Worm (Caenorhabditis elegans): Measurements from ENCODE around the gene F52E1.14.
A peak's percentile ranks its signal among the peaks of the same experiment; 100 is the strongest.

The F52E1.14 gene

DNA sequence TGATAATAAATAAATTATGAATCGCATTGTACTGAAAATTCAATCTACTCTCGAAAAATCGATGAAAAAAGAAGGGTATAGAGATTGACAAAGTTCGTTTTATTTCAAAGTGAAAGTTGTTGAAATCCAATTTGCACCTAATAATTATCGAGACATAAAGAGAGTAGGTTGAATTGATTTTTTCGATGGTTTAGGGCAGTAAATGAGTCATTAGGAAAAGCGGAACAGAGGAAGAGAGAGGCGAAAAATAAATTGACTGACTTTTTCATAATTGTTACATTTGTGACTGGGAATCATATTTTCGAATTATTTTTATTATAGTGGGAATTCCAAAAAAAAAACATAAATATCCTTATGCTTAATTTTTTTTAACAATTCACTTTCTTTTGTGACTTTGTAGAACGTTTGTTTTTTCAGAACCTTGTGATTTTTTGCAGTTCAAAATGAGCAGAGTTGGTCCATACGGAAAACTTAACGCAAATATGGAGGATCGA is 10.7 kb downstream of the F52E1.14 start, which contains the start of the genes pho-6 and F52E1.3:
Gene pho-6, minus strand, starts transcription at position 101 of the 494 bp plus-strand sequence.
Gene F52E1.3, plus strand, starts transcription at position 444 of the 494 bp plus-strand sequence.
- TF ChIP-seq nhr-85 (tag) (no peak), ceh-8 (GFP tag; optimal IDR thresholded peaks at IDR 0.05) (no peak), aly-2 (tag; optimal IDR thresholded peaks at IDR 0.05) (no peak), egl-27 (tag; optimal IDR thresholded peaks at IDR 0.05) (no peak), unc-98 (GFP tag; IDR thresholded peaks at IDR 0.05) (no peak), xbp-1 (tag; optimal IDR thresholded peaks at IDR 0.05) (no peak), nhr-47 (tag; optimal IDR thresholded peaks at IDR 0.05) (no peak), efl-1 (optimal IDR thresholded peaks at IDR 0.05) (no peak), efl-1 (GFP tag; optimal IDR thresholded peaks at IDR 0.05 in 1 of 2) (no peak), ceh-82 (tag; optimal IDR thresholded peaks at IDR 0.05) (no peak), vab-15 (tag; optimal IDR thresholded peaks at IDR 0.05) (no peak), C16A3.4 (tag; optimal IDR thresholded peaks at IDR 0.05) (no peak), nhr-11 (tag; optimal IDR thresholded peaks at IDR 0.05) (no peak), nhr-77 (tag; optimal IDR thresholded peaks at IDR 0.05) (no peak), ztf-4 (tag; optimal IDR thresholded peaks at IDR 0.05) (no peak), ztf-11 (tag; optimal IDR thresholded peaks at IDR 0.05) (no peak), snpc-4 (tag; optimal IDR thresholded peaks at IDR 0.05) (no peak), F16B12.6 (tag; optimal IDR thresholded peaks at IDR 0.05) (no peak), swsn-7 (tag; optimal IDR thresholded peaks at IDR 0.05) (no peak), grh-1 (GFP tag; IDR thresholded peaks at IDR 0.05) (no peak), unc-62 (GFP tag; optimal IDR thresholded peaks at IDR 0.05) (no peak)

DNA sequence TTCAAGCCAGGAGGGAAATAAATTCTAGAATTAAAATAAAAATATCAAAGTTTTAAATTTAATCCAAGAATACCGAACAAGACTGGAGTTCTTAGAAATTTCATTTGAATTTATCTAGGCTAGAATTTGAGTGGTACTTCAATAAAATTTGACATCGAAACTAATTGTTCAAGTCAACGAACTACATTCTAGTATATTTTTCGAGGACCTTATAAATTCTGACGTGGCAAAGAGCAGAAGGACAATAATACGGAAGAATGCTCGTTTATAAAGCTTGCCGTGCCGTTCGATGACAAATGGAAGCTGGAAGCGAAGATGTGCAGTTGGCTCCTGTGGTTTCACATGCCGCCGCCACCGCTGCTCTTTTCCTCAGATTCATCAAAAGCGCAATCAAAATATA is 17.1 kb downstream of the F52E1.14 start:
- TF ChIP-seq ceh-8 (GFP tag; optimal IDR thresholded peaks at IDR 0.05), result no peak
- TF ChIP-seq zip-4 (GFP tag; optimal IDR thresholded peaks at IDR 0.05), result no peak
- no peak for TF ChIP-seq F16B12.6 (tag; optimal IDR thresholded peaks at IDR 0.05)
- no peak for TF ChIP-seq mab-9 (GFP tag; IDR thresholded peaks at IDR 0.05)
- TF ChIP-seq isw-1 (GFP tag; IDR thresholded peaks at IDR 0.05), result no peak
- no peak for TF ChIP-seq lin-15B (tag; optimal IDR thresholded peaks at IDR 0.05)
- TF ChIP-seq lir-3 (tag; optimal IDR thresholded peaks at IDR 0.05; ENCODE audit: poor library complexity), result no peak
- no peak for TF ChIP-seq egl-27 (tag; optimal IDR thresholded peaks at IDR 0.05)
- no peak for TF ChIP-seq C34B4.2 (tag; optimal IDR thresholded peaks at IDR 0.05)
- no peak for TF ChIP-seq ztf-11 (tag; optimal IDR thresholded peaks at IDR 0.05)
- TF ChIP-seq unc-130 (tag; optimal IDR thresholded peaks at IDR 0.05), result no peak
- no peak for TF ChIP-seq fos-1 (tag; optimal IDR thresholded peaks at IDR 0.05)
- TF ChIP-seq aly-2 (tag; optimal IDR thresholded peaks at IDR 0.05), result no peak
- no peak for TF ChIP-seq hpl-2 (GFP tag; optimal IDR thresholded peaks at IDR 0.05)
- no peak for TF ChIP-seq rnt-1 (tag; optimal IDR thresholded peaks at IDR 0.05)

DNA sequence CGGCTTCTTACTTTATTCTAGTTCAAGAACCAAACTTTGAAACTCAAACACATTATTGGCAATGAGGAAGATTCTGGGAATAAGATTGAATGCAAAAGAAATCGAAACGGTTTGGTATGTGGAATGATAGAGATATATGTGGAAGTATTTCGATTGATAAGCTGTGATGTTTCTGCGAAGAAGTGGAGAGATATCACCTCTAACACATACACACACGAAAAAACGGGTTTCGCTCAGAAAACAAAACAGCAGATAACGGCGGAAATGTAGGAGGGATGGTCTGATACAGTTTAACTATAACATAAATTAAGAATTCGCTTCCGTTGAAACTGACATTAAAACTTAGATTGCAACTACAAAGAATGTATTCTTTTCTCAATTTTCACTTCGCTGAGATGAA is 17.5 kb downstream of the F52E1.14 start:
- peak; percentile 16 for TF ChIP-seq nhr-20 (tag; optimal IDR thresholded peaks at IDR 0.05)
- no peak for TF ChIP-seq nhr-47 (tag; optimal IDR thresholded peaks at IDR 0.05)
- TF ChIP-seq nhr-85 (tag), result peak; percentile 61
- no peak for TF ChIP-seq aha-1 (tag; optimal IDR thresholded peaks at IDR 0.05)
- TF ChIP-seq lin-14 (GFP tag; optimal IDR thresholded peaks at IDR 0.05), result peak; percentile 41
- TF ChIP-seq nhr-19 (GFP tag; conservative IDR thresholded peaks at IDR 0.05), result 0 out of 2 replicates have a peak, but pooled peaks have one; percentile 9
- TF ChIP-seq lir-3 (tag; optimal IDR thresholded peaks at IDR 0.05; ENCODE audit: poor library complexity), result no peak
- TF ChIP-seq swsn-7 (tag; optimal IDR thresholded peaks at IDR 0.05), result no peak
- no peak for TF ChIP-seq nhr-90 (tag; optimal IDR thresholded peaks at IDR 0.05; ENCODE audit: poor library complexity)
- TF ChIP-seq nhr-76 (tag; optimal IDR thresholded peaks at IDR 0.05), result no peak
- peak; percentile 34 to 90 (median 74) for TF ChIP-seq elt-3 (tag; optimal IDR thresholded peaks at IDR 0.05)
- TF ChIP-seq grh-1 (GFP tag; IDR thresholded peaks at IDR 0.05), result peak; percentile 41; the same call in 1 of the 2 replicates
- TF ChIP-seq blmp-1 (tag; optimal IDR thresholded peaks at IDR 0.05), result peak; percentile 89
